Worm (Caenorhabditis elegans) whole organism, L4 larva: ENCODE data around the gene oxi-1.

Experiments used
- D1046.2 ChIP-seq: fragments of 200-800 bp; sonication (Bioruptor generic); IDR thresholded peaks from 2 replicates; pipeline ENCODE4 v1.3.6; 2022; ENCODE audit warnings: missing genetic modification characterization, missing compliant biosample characterization
- F10B5.3 ChIP-seq: sonication (generic microtip); optimal IDR thresholded peaks from 2 replicates; lab custom pipeline; 2016; ENCODE audit warnings: mild to moderate bottlenecking, missing genetic modification characterization, missing compliant biosample characterization
- F49E8.2 ChIP-seq: sonication (generic microtip); optimal IDR thresholded peaks from 2 replicates; lab custom pipeline; 2016; ENCODE audit warnings: missing compliant biosample characterization, mild to moderate bottlenecking, missing genetic modification characterization, borderline replicate concordance
- Y48G9A.11 ChIP-seq: fragments of 200-800 bp; sonication (Bioruptor generic); IDR thresholded peaks from 2 replicates; pipeline ENCODE4 v1.3.6; 2022; ENCODE audit warnings: missing genetic modification reagents, missing genetic modification characterization, missing compliant biosample characterization
- Y5F2A.4 ChIP-seq: fragments of 200-800 bp; sonication (Bioruptor generic); optimal IDR thresholded peaks from 2 replicates; lab custom pipeline; 2018; ENCODE audit warnings: mild to moderate bottlenecking, missing genetic modification characterization, missing compliant biosample characterization
- aha-1 ChIP-seq: fragments of 150-350 bp; peaks from one replicate; lab custom pipeline; 2014; ENCODE audit warnings: missing biosample characterization, missing genetic modification characterization
- aly-2 ChIP-seq: sonication (generic microtip); optimal IDR thresholded peaks from 2 replicates; lab custom pipeline; 2018; ENCODE audit warnings: missing biosample characterization, missing genetic modification characterization
- arid-1 ChIP-seq: fragments of 200-800 bp; sonication (Bioruptor generic); conservative IDR thresholded peaks from 2 replicates; pipeline ENCODE4 v1.3.6; 2022; ENCODE audit warnings: missing genetic modification reagents, missing genetic modification characterization, missing compliant biosample characterization
- ceh-20 ChIP-seq: fragments of 200-800 bp; sonication (Bioruptor generic); IDR thresholded peaks from 2 replicates; pipeline ENCODE4 v1.3.6; 2022; ENCODE audit warnings: missing genetic modification reagents, missing genetic modification characterization, missing compliant biosample characterization
- ceh-28 ChIP-seq: fragments of 150-350 bp; optimal IDR thresholded peaks from 2 replicates; lab custom pipeline; 2014; ENCODE audit warnings: missing biosample characterization, missing genetic modification reagents, missing genetic modification characterization
- ceh-32 ChIP-seq: sonication (generic microtip); optimal IDR thresholded peaks from 2 replicates; lab custom pipeline; 2016; ENCODE audit warnings: mild to moderate bottlenecking, missing genetic modification characterization, missing compliant biosample characterization; ENCODE audit not compliant: poor library complexity
- ceh-44 ChIP-seq: fragments of 200-800 bp; sonication (Bioruptor generic); IDR thresholded peaks from 2 replicates; pipeline ENCODE4 v1.3.6; 2022; ENCODE audit warnings: missing genetic modification reagents, missing genetic modification characterization, missing compliant biosample characterization
- cey-2 ChIP-seq: sonication (generic microtip); optimal IDR thresholded peaks from 3 replicates; lab custom pipeline; 2017; ENCODE audit warnings: missing genetic modification characterization, mild to moderate bottlenecking, missing compliant biosample characterization, antibody characterized with exemption, borderline replicate concordance; ENCODE audit not compliant: insufficient read depth
- daf-12 ChIP-seq: fragments of 150-350 bp; optimal IDR thresholded peaks from 2 replicates; lab custom pipeline; 2014; ENCODE audit warnings: missing biosample characterization, missing genetic modification reagents, missing genetic modification characterization
- dmd-6 ChIP-seq: fragments of 200-800 bp; sonication (Bioruptor generic); IDR thresholded peaks from 2 replicates; pipeline ENCODE4 v1.3.6; 2022; ENCODE audit warnings: missing genetic modification reagents, missing genetic modification characterization, missing compliant biosample characterization
- dmd-8 ChIP-seq: fragments of 200-800 bp; sonication (Bioruptor generic); IDR thresholded peaks from 2 replicates; pipeline ENCODE4 v1.3.6; 2022; ENCODE audit warnings: missing genetic modification characterization, missing compliant biosample characterization
- dpl-1 ChIP-seq: fragments of 150-350 bp; optimal IDR thresholded peaks from 2 replicates; lab custom pipeline; 2014; ENCODE audit warnings: missing biosample characterization, missing genetic modification reagents, missing genetic modification characterization
- duxl-1 ChIP-seq: sonication (generic microtip); optimal IDR thresholded peaks from 2 replicates; lab custom pipeline; 2016; ENCODE audit warnings: mild to moderate bottlenecking, missing genetic modification characterization, moderate library complexity, missing compliant biosample characterization; ENCODE audit not compliant: poor library complexity
- dve-1 ChIP-seq: sonication (generic microtip); optimal IDR thresholded peaks from 2 replicates; lab custom pipeline; 2017; ENCODE audit warnings: antibody characterized with exemption, mild to moderate bottlenecking, missing genetic modification characterization, missing compliant biosample characterization; ENCODE audit not compliant: insufficient read depth
- egl-43 ChIP-seq: fragments of 200-800 bp; sonication (Bioruptor generic); IDR thresholded peaks from 2 replicates; pipeline ENCODE4 v1.3.6; 2022; ENCODE audit warnings: missing genetic modification reagents, missing genetic modification characterization, missing compliant biosample characterization
- hif-1 ChIP-seq, 2 experiments: sonication (generic microtip); optimal IDR thresholded peaks; 2 replicates each; lab custom pipeline; 2016 to 2017; ENCODE audit warnings: missing compliant biosample characterization in 2 of 2, missing genetic modification characterization in 2 of 2, missing genetic modification reagents in 2 of 2, missing genotype in 2 of 2, mild to moderate bottlenecking in 1 of 2
- hlh-30 ChIP-seq: sonication (generic microtip); optimal IDR thresholded peaks from 2 replicates; lab custom pipeline; 2017; ENCODE audit warnings: antibody characterized with exemption, mild to moderate bottlenecking, missing genetic modification characterization, missing compliant biosample characterization; ENCODE audit not compliant: insufficient read depth
- lin-29 ChIP-seq: fragments of 200-800 bp; sonication (Bioruptor generic); IDR thresholded peaks from 2 replicates; pipeline ENCODE4 v1.3.6; 2022; ENCODE audit warnings: missing genetic modification reagents, missing genetic modification characterization, missing compliant biosample characterization
- lin-38 ChIP-seq: fragments of 200-800 bp; sonication (Bioruptor generic); IDR thresholded peaks from 2 replicates; pipeline ENCODE4 v1.3.6; 2022; ENCODE audit warnings: missing genetic modification reagents, missing genetic modification characterization, missing compliant biosample characterization
- lin-39 ChIP-seq: fragments of 150-350 bp; optimal IDR thresholded peaks from 2 replicates; lab custom pipeline; 2014; ENCODE audit warnings: missing biosample characterization, missing genetic modification reagents, missing genetic modification characterization
- lsy-2 ChIP-seq, 2 experiments: fragments of 150-350 bp in 1 of 2; sonication (generic microtip) in 1 of 2; optimal IDR thresholded peaks; 2 replicates each; lab custom pipeline; 2014 to 2017; ENCODE audit warnings: missing biosample characterization in 2 of 2, missing genetic modification characterization in 2 of 2
- mep-1 ChIP-seq: fragments of 150-350 bp; sonication (generic microtip); optimal IDR thresholded peaks from 3 replicates; lab custom pipeline; 2014; ENCODE audit warnings: missing biosample characterization, missing genetic modification characterization
- mes-2 ChIP-seq: sonication (generic microtip); optimal IDR thresholded peaks from 2 replicates; lab custom pipeline; 2016; ENCODE audit warnings: missing genotype, mild to moderate bottlenecking, missing genetic modification characterization, missing compliant biosample characterization; ENCODE audit not compliant: poor library complexity, severe bottlenecking
- nhr-10 ChIP-seq: fragments of 150-350 bp; optimal IDR thresholded peaks from 2 replicates; lab custom pipeline; 2014; ENCODE audit warnings: missing biosample characterization, missing genetic modification characterization
- nhr-11 ChIP-seq: fragments of 150-350 bp; optimal IDR thresholded peaks from 2 replicates; lab custom pipeline; 2014; ENCODE audit warnings: missing biosample characterization, missing genetic modification characterization
- pha-4 ChIP-seq, 2 experiments: fragments of 150-350 bp in 1 of 2; fragments of 200-800 bp in 1 of 2; sonication (Bioruptor generic) in 1 of 2; IDR thresholded peaks in 1 of 2; optimal IDR thresholded peaks in 1 of 2; 2 replicates each; pipeline versions ENCODE4 v1.3.6 to Lab custom; 2014 to 2022; ENCODE audit warnings: missing genetic modification characterization in 2 of 2, missing genetic modification reagents in 2 of 2, missing biosample characterization in 1 of 2, missing compliant biosample characterization in 1 of 2
- php-3 ChIP-seq: fragments of 200-800 bp; sonication (Bioruptor generic); IDR thresholded peaks from 2 replicates; pipeline ENCODE4 v1.3.6; 2022; ENCODE audit warnings: missing genetic modification reagents, missing genetic modification characterization, missing compliant biosample characterization
- set-16 ChIP-seq: fragments of 200-800 bp; sonication (Bioruptor generic); IDR thresholded peaks from 2 replicates; pipeline ENCODE4 v1.3.6; 2022; ENCODE audit warnings: missing genetic modification reagents, missing genetic modification characterization, missing compliant biosample characterization
- unc-39 ChIP-seq: sonication (generic microtip); optimal IDR thresholded peaks from 2 replicates; lab custom pipeline; 2017; ENCODE audit warnings: missing biosample characterization, missing genetic modification characterization
- unc-62 ChIP-seq, 3 experiments: fragments of 150-350 bp in 1 of 3; sonication (generic microtip); optimal IDR thresholded peaks in 2 of 3; peaks in 1 of 3; 1 replicate in 1 of 3; 2 replicates in 2 of 3; lab custom pipeline; 2014 to 2017; ENCODE audit warnings: missing biosample characterization in 3 of 3, missing genetic modification characterization in 3 of 3, missing genetic modification reagents in 3 of 3, missing genotype in 1 of 3
- vab-7 ChIP-seq: fragments of 200-800 bp; sonication (Bioruptor generic); IDR thresholded peaks from 2 replicates; pipeline ENCODE4 v1.3.6; 2022; ENCODE audit warnings: missing genetic modification reagents, missing genetic modification characterization, missing compliant biosample characterization
- zag-1 ChIP-seq: fragments of 150-350 bp; optimal IDR thresholded peaks from 2 replicates; lab custom pipeline; 2014; ENCODE audit warnings: missing biosample characterization, missing genetic modification characterization
- zfp-3 ChIP-seq: fragments of 200-800 bp; sonication (Bioruptor generic); conservative IDR thresholded peaks from 2 replicates; pipeline ENCODE4 v1.3.6; 2022; ENCODE audit warnings: missing genetic modification reagents, missing genetic modification characterization, missing compliant biosample characterization
- zip-2 ChIP-seq: fragments of 150-350 bp; optimal IDR thresholded peaks from 2 replicates; lab custom pipeline; 2014; ENCODE audit warnings: missing biosample characterization, missing genetic modification characterization
- ztf-11 ChIP-seq: fragments of 150-350 bp; optimal IDR thresholded peaks from 2 replicates; lab custom pipeline; 2014; ENCODE audit warnings: missing biosample characterization, missing genetic modification characterization
- ztf-7 ChIP-seq: fragments of 150-350 bp; optimal IDR thresholded peaks from 2 replicates; lab custom pipeline; 2014; ENCODE audit warnings: missing biosample characterization, missing genetic modification characterization

The oxi-1 gene

ce11 chrIII:10856830-10857229 is 1.3 kb upstream of the oxi-1 start (continued):
- TF ChIP-seq zfp-3 (no peak), hlh-30 (tag; lab: Kevin White, UChicago) (no peak), dmd-8 (GFP tag; lab: Robert Waterston, UW) (no peak), lin-38 (GFP tag; lab: Robert Waterston, UW) (no peak), Y5F2A.4 (no peak), nhr-10 (tag; lab: Kevin White, UChicago) (no peak), zip-2 (tag; lab: Kevin White, UChicago) (no peak), duxl-1 (tag; lab: Kevin White, UChicago) (no peak), ceh-20 (no peak), aha-1 (tag; lab: Kevin White, UChicago) (no peak), ceh-44 (GFP tag; lab: Robert Waterston, UW) (peak; percentile 78), vab-7 (GFP tag; lab: Robert Waterston, UW) (0 out of 2 replicates have a peak, but pooled peaks have one; percentile 55), zag-1 (no peak), php-3 (GFP tag; lab: Robert Waterston, UW) (no peak), Y48G9A.11 (peak; percentile 51; the same call in 1 of the 2 replicates), ceh-32 (tag; lab: Kevin White, UChicago) (no peak), ztf-11 (tag; lab: Kevin White, UChicago) (no peak), F49E8.2 (tag; lab: Kevin White, UChicago) (no peak)

ce11 chrIII:10861375-10861774 is 3.3 kb downstream of the oxi-1 start:
- no peak for TF ChIP-seq ztf-7 (tag; lab: Kevin White, UChicago)
- peak in 1 of 2 experiments; percentile 86 for TF ChIP-seq unc-62 (GFP tag; optimal IDR thresholded peaks at IDR 0.05 in 1 of 2; lab: Kevin White, UChicago)
- TF ChIP-seq unc-62 (tag; optimal IDR thresholded peaks at IDR 0.05; lab: Kevin White, UChicago), result no peak
- TF ChIP-seq ceh-28, result peak; percentile 90

- TF ChIP-seq set-16 (GFP tag; lab: Robert Waterston, UW) (peak; percentile 91), ceh-28 (no peak), egl-43 (0 out of 2 replicates have a peak, but pooled peaks have one; percentile 36)
Measured at ce11 chrIII:10867086-10867485, 9.0 kb downstream of the oxi-1 start.

ce11 chrIII:10868653-10869392 is 10.7 kb downstream of the oxi-1 start, which contains the start of the genes cey-4 and vps-50:
Gene cey-4 (minus strand): TSS chrIII:10868703.
Gene vps-50 (plus strand): TSS chrIII:10869193.
- no peak for TF ChIP-seq aly-2 (tag; lab: Kevin White, UChicago)
- TF ChIP-seq daf-12 (tag; lab: Kevin White, UChicago), result no peak
- TF ChIP-seq hlh-30 (tag; lab: Kevin White, UChicago), result peak; percentile 12
- TF ChIP-seq nhr-11 (tag; lab: Kevin White, UChicago), result peak; percentile 5
- TF ChIP-seq hif-1 (tag; optimal IDR thresholded peaks at IDR 0.05; lab: Kevin White, UChicago), result no peak
- TF ChIP-seq ztf-7 (tag; lab: Kevin White, UChicago), result no peak
- no peak for TF ChIP-seq lin-39 (tag; lab: Kevin White, UChicago)
- TF ChIP-seq ceh-28, result peak; percentile 50
- peak; percentile 64 for TF ChIP-seq mes-2 (tag; lab: Kevin White, UChicago)
- no peak for TF ChIP-seq duxl-1 (tag; lab: Kevin White, UChicago)
- no peak for TF ChIP-seq dmd-8 (GFP tag; lab: Robert Waterston, UW)
- TF ChIP-seq lsy-2 (tag; optimal IDR thresholded peaks at IDR 0.05; lab: Kevin White, UChicago), result peak in 1 of 2 experiments; percentile 45
- TF ChIP-seq zag-1, result no peak
- TF ChIP-seq dve-1 (tag; lab: Kevin White, UChicago), result peak; percentile 17
- TF ChIP-seq unc-39, result no peak
- TF ChIP-seq cey-2, result no peak
- TF ChIP-seq mep-1 (tag; lab: Kevin White, UChicago), result peak; percentile 31
- TF ChIP-seq zfp-3, result no peak
- TF ChIP-seq vab-7 (GFP tag; lab: Robert Waterston, UW), result no peak
- no peak for TF ChIP-seq arid-1 (GFP tag; lab: Robert Waterston, UW)
- TF ChIP-seq D1046.2, result no peak
- no peak for TF ChIP-seq lin-29
- peak; percentile 35 for TF ChIP-seq lin-38 (GFP tag; lab: Robert Waterston, UW)
- no peak for TF ChIP-seq F10B5.3 (tag; lab: Kevin White, UChicago)
- TF ChIP-seq pha-4 (GFP tag; IDR thresholded peaks at IDR 0.05; lab: Robert Waterston, UW), result no peak
- no peak for TF ChIP-seq pha-4 (tag; optimal IDR thresholded peaks at IDR 0.05; lab: Kevin White, UChicago)
- peak; percentile 25 for TF ChIP-seq aha-1 (tag; lab: Kevin White, UChicago)
- TF ChIP-seq dmd-6 (GFP tag; lab: Robert Waterston, UW), result peak; percentile 28; the same call in 1 of the 2 replicates
- peak; percentile 53 for TF ChIP-seq dpl-1 (GFP tag; lab: Kevin White, UChicago)
